Worm (Caenorhabditis elegans): Measurements from ENCODE around the gene C27F2.6.

C27F2.6 gene

DNA sequence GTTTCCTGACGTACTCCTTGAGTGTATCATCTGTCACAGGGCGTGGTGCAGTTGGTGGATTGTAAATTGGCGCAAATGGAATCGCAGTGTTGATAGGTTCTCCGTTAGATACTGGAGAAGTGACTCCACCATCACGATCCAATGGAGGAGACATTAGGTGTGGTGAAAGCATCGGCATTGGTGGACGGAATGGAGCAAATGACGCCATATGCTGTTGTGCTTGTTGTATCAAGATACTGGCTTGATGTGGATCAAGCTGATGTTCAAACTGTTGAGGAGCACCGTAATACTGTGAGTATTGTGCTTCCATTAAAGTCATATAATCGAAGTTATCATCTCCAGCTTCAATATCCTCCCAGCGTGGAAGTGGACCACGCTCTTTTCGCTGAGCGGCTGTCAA lies 32.2 kb upstream of the C27F2.6 start:
- no peak for TF ChIP-seq fkh-3 (tag; optimal IDR thresholded peaks at IDR 0.05)
- TF ChIP-seq attf-6 (GFP tag; IDR thresholded peaks at IDR 0.05) = no peak
- no peak for TF ChIP-seq ceh-100 (GFP tag; IDR thresholded peaks at IDR 0.05)
- TF ChIP-seq K12H6.12 (tag; optimal IDR thresholded peaks at IDR 0.05) = no peak
- TF ChIP-seq repo-1 (tag; optimal IDR thresholded peaks at IDR 0.05) = no peak
- TF ChIP-seq ceh-58 (GFP tag; IDR thresholded peaks at IDR 0.05) = no peak
- TF ChIP-seq sdz-38 (tag; optimal IDR thresholded peaks at IDR 0.05) = no peak
- TF ChIP-seq rpc-1 (optimal IDR thresholded peaks at IDR 0.05) = no peak
- no peak for TF ChIP-seq rpc-1 (tag; optimal IDR thresholded peaks at IDR 0.05)
- TF ChIP-seq F57C9.4 (tag; optimal IDR thresholded peaks at IDR 0.05) = no peak
- no peak for TF ChIP-seq efl-1 (GFP tag; optimal IDR thresholded peaks at IDR 0.05)
- TF ChIP-seq dpff-1 (tag; optimal IDR thresholded peaks at IDR 0.05) = no peak
- no peak for TF ChIP-seq die-1 (tag; optimal IDR thresholded peaks at IDR 0.05)

ce11 chrIII:5010723-5011122 lies 30.5 kb upstream of the C27F2.6 start:
- TF ChIP-seq aptf-3 (GFP tag; IDR thresholded peaks at IDR 0.05) (no peak), ets-4 (GFP tag; optimal IDR thresholded peaks at IDR 0.05) (no peak)

DNA sequence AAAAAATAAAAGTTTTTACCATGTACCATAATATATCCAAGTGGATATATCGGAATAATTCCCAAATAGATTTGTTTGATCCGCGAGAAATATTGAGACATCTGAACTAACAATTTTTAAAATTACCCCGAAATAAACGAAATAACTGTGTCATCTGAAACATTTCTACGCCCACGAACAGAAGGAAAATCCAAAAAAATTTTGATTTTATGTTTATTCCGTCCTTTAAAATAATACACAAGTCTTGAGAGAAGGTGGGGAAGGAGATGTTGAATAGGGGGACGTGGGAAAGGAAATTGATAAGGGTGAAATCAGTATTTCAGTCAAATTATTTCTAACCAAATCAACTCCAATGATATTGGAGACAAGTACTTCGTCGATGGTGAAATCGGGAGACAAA lies 28.5 kb upstream of the C27F2.6 start, which contains the start of gene R144.11:
Gene R144.11, minus strand, starts transcription at position 101 of the 400 bp plus-strand sequence.
- TF ChIP-seq madf-6 (GFP tag; IDR thresholded peaks at IDR 0.05) (0 out of 2 replicates have a peak, but pooled peaks have one; percentile 7), bed-1 (GFP tag; IDR thresholded peaks at IDR 0.05) (0 out of 2 replicates have a peak, but pooled peaks have one; percentile 30), sdz-38 (tag; optimal IDR thresholded peaks at IDR 0.05) (no peak), ceh-40 (GFP tag; IDR thresholded peaks at IDR 0.05) (no peak), B0336.3 (GFP tag; IDR thresholded peaks at IDR 0.05) (0 out of 2 replicates have a peak, but pooled peaks have one; percentile 11), snpc-3.4 (tag; optimal IDR thresholded peaks at IDR 0.05) (no peak), mes-4 (tag; optimal IDR thresholded peaks at IDR 0.05) (no peak), ama-1 (optimal IDR thresholded peaks at IDR 0.05) (no peak), ama-1 (GFP tag; optimal IDR thresholded peaks at IDR 0.05) (no peak)

DNA sequence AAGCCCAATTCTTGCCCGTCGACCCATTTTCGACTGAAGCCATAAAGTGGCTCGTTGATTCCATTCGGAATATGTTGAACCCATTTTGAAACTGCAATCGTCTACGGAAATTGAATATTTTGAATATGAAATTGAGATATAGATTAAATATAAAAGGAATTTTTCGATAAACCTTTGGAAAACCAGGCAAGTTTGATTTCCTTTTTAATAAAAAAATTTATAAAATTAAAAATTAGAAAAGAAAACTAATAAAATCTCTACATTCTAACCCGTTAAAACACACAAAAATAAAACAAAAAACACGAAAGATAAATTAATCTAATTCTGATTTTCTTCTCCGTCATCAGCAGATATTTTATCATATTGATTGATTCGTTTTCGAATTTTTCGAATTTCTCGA lies 26.6 kb upstream of the C27F2.6 start, which contains the start of gene R144.12:
Gene R144.12, minus strand, starts transcription at position 101 of the 400 bp plus-strand sequence.
- TF ChIP-seq Y79H2A.3 (GFP tag; conservative IDR thresholded peaks at IDR 0.05) = no peak
- TF ChIP-seq ekl-4 (GFP tag; IDR thresholded peaks at IDR 0.05) = no peak
- TF ChIP-seq T07F8.4 (tag; optimal IDR thresholded peaks at IDR 0.05) = no peak
- no peak for TF ChIP-seq ztf-26 (tag; optimal IDR thresholded peaks at IDR 0.05)
- TF ChIP-seq dpl-1 (GFP tag; optimal IDR thresholded peaks at IDR 0.05) = no peak
- TF ChIP-seq snpc-1.3 (tag; optimal IDR thresholded peaks at IDR 0.05; ENCODE audit: insufficient read depth) = no peak
- TF ChIP-seq snpc-4 (GFP tag; optimal IDR thresholded peaks at IDR 0.05) = no peak
- no peak for TF ChIP-seq snpc-4 (tag; optimal IDR thresholded peaks at IDR 0.05)
- no peak for TF ChIP-seq hmg-1.2 (GFP tag; IDR thresholded peaks at IDR 0.05)
- no peak for TF ChIP-seq lin-26 (GFP tag; IDR thresholded peaks at IDR 0.05)
- no peak for TF ChIP-seq die-1 (tag; optimal IDR thresholded peaks at IDR 0.05)

DNA sequence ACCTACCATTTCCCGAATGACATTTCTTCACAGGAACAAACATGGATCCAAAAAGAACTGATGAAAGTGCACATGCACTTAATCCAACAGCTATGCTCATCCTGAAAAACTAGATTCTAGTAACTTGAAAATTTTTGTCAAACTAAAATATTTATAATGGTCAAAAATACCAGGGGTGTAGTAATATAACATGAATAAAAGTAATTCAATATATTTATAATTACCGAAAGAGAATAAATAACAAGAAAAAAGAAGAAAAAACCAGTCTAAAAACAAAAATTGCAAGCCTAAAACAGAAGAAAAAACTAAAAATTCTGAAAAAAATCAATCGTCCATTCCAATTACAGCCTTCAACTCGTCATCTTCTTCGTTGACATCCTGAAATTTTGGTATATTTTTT lies 24.4 kb upstream of the C27F2.6 start, which contains the start of gene R144.6:
Gene R144.6, minus strand, starts transcription at position 101 of the 400 bp plus-strand sequence.
- no peak for TF ChIP-seq nhr-27 (tag; optimal IDR thresholded peaks at IDR 0.05)
- TF ChIP-seq zfh-2 (GFP tag; conservative IDR thresholded peaks at IDR 0.05) = no peak
- TF ChIP-seq lag-1 (GFP tag; IDR thresholded peaks at IDR 0.05) = no peak
- no peak for TF ChIP-seq gei-17 (GFP tag; optimal IDR thresholded peaks at IDR 0.05)
- TF ChIP-seq ccch-3 (GFP tag; optimal IDR thresholded peaks at IDR 0.05) = no peak
- TF ChIP-seq C06A6.2 (GFP tag; conservative IDR thresholded peaks at IDR 0.05) = no peak
- no peak for TF ChIP-seq sptf-2 (GFP tag; optimal IDR thresholded peaks at IDR 0.05)
- TF ChIP-seq F49E8.2 (tag; optimal IDR thresholded peaks at IDR 0.05; ENCODE audit: insufficient read depth) = no peak
- TF ChIP-seq dox-1 (GFP tag; IDR thresholded peaks at IDR 0.05) = no peak
- TF ChIP-seq mel-28 (tag; optimal IDR thresholded peaks at IDR 0.05; ENCODE audit: borderline replicate concordance) = no peak
- TF ChIP-seq unc-130 (GFP tag; optimal IDR thresholded peaks at IDR 0.05) = no peak

All from whole organism, young adult.